Worm (Caenorhabditis elegans) whole organism, late embryonic: ENCODE measurements around the gene nspg-12.

Source experiments
- ama-1 ChIP-seq: fragments of 150-350 bp; optimal IDR thresholded peaks from 2 replicates; lab custom pipeline; 2014
- ceh-34 ChIP-seq: sonication (generic microtip); optimal IDR thresholded peaks from 2 replicates; lab custom pipeline; 2016; ENCODE audit warnings: mild to moderate bottlenecking, missing genetic modification characterization, missing compliant biosample characterization
- lim-6 ChIP-seq: sonication (generic microtip); optimal IDR thresholded peaks from 2 replicates; lab custom pipeline; 2016; ENCODE audit warnings: missing genetic modification characterization, missing compliant biosample characterization
- rnt-1 ChIP-seq: sonication (generic microtip); optimal IDR thresholded peaks from 2 replicates; lab custom pipeline; 2016; ENCODE audit warnings: missing genetic modification characterization, missing compliant biosample characterization

- no peak for TF ChIP-seq ama-1 (lab: Kevin White, UChicago)
- TF ChIP-seq ceh-34 (tag; lab: Kevin White, UChicago): no peak
- no peak for TF ChIP-seq lim-6 (tag; lab: Kevin White, UChicago)
- no peak for TF ChIP-seq rnt-1 (tag; lab: Kevin White, UChicago)
Observed at ce11 chrX:5264026-5264425, 6.9 kb downstream of the nspg-12 start, which contains the start of gene Y34B4A.4.
